Worm (Caenorhabditis elegans): ENCODE results near the gene Y54G9A.5.

Gene Y54G9A.5

DNA sequence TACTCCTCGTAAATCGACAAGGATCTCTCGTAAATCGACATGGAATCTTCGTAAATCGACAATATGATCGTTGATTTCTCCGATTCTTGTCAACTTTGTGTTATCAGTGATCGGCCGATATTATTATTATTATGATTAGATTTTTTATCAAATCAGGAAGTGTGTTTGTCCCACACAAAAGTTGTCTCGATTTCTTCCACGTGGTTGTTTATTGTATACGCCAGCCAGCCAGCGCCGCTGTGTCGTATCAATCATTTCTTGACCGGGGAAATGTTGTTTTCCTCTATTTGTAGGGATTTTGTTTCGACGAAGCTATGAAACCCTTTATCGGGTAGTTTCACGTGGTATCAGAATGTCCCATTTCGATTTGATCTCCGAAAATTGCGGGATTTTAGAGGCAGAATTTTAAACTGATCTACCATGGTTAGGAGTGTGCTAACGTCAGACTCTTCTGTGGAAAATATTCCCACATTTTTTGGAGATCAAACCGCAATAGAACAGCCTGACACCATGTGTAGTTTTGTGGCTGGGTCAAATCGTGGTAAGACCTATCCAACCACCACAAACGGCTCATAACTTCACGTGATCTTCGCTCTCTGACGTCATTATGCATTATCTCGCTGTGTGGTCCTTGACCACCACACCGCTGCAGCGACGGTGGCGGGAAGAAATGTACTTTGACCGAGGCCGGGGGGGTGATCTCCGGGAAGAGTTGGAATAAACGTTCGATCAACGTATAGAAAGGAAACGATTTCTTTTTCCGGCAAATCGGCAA lies 15.1 kb downstream of the Y54G9A.5 start:
- TF ChIP-seq nfya-1 (tag; optimal IDR thresholded peaks at IDR 0.05; ENCODE audit: insufficient read depth) (no peak), aly-2 (tag; optimal IDR thresholded peaks at IDR 0.05) (no peak), pqm-1 (tag; optimal IDR thresholded peaks at IDR 0.05) (peak; percentile 80), pha-4 (tag; optimal IDR thresholded peaks at IDR 0.05) (peak; percentile 39), unc-39 (tag; optimal IDR thresholded peaks at IDR 0.05) (no peak), ztf-11 (tag; optimal IDR thresholded peaks at IDR 0.05) (no peak), fkh-2 (tag; optimal IDR thresholded peaks at IDR 0.05) (no peak), ceh-28 (tag; optimal IDR thresholded peaks at IDR 0.05) (no peak), elt-2 (tag; optimal IDR thresholded peaks at IDR 0.05) (peak; percentile 79), hmg-11 (tag; optimal IDR thresholded peaks at IDR 0.05) (no peak), lin-15B (tag; optimal IDR thresholded peaks at IDR 0.05) (no peak), nhr-43 (tag; optimal IDR thresholded peaks at IDR 0.05; ENCODE audit: poor library complexity, severe bottlenecking) (no peak), nhr-23 (tag; optimal IDR thresholded peaks at IDR 0.05) (peak; percentile 2), jun-1 (tag; optimal IDR thresholded peaks at IDR 0.05) (no peak)

- TF ChIP-seq nhr-11 (tag; optimal IDR thresholded peaks at IDR 0.05): no peak
- TF ChIP-seq lin-39 (tag; optimal IDR thresholded peaks at IDR 0.05): peak; percentile 15
- TF ChIP-seq unc-39 (tag; optimal IDR thresholded peaks at IDR 0.05): no peak
- peak; percentile 22 for TF ChIP-seq nfya-1 (tag; optimal IDR thresholded peaks at IDR 0.05; ENCODE audit: insufficient read depth)
- TF ChIP-seq fkh-2 (tag; optimal IDR thresholded peaks at IDR 0.05): no peak
- no peak for TF ChIP-seq R02D3.7 (tag; optimal IDR thresholded peaks at IDR 0.05)
- TF ChIP-seq pha-4 (tag; optimal IDR thresholded peaks at IDR 0.05): peak; percentile 63
- TF ChIP-seq unc-62 (GFP tag; optimal IDR thresholded peaks at IDR 0.05): no peak
- no peak for TF ChIP-seq ceh-28 (tag; optimal IDR thresholded peaks at IDR 0.05)
Measured at ce11 chrII:13739423-13739822, 16.6 kb downstream of the Y54G9A.5 start.

DNA sequence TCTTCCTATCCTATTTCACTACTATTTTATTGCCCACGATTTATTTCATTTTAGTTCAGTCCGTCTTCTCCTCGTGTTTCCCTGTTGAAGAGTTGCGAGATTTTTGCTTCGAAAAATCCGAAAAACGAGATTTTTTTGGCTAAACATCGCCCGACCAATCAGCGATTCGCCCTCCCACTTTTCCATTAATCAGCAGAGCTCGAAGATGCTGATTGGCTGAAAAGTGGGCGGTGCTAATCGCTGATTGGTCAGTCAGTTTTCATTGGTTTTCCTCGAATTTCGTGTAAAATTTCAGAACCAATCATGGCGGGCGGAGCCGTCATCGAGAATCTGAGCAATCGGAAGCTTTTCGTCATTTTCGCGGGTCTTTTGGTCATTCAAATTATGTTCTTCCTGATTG lies 18.6 kb downstream of the Y54G9A.5 start, which contains the start of gene mig-14:
Gene mig-14 (plus strand): TSS at position 290 of the 400 bp plus-strand sequence.
- no peak for TF ChIP-seq nhr-25 (tag; optimal IDR thresholded peaks at IDR 0.05)
- TF ChIP-seq nfya-1 (tag; optimal IDR thresholded peaks at IDR 0.05; ENCODE audit: insufficient read depth): peak; percentile 96
- TF ChIP-seq jun-1 (tag; optimal IDR thresholded peaks at IDR 0.05): no peak

ce11 chrII:13750128-13750527 lies 27.3 kb downstream of the Y54G9A.5 start:
- no peak for TF ChIP-seq nhr-67 (tag; optimal IDR thresholded peaks at IDR 0.05)
- TF ChIP-seq ceh-82 (tag; optimal IDR thresholded peaks at IDR 0.05): no peak
- no peak for TF ChIP-seq skn-1 (tag; optimal IDR thresholded peaks at IDR 0.05)
- no peak for TF ChIP-seq eor-1 (tag; optimal IDR thresholded peaks at IDR 0.05)
- TF ChIP-seq mml-1 (tag; optimal IDR thresholded peaks at IDR 0.05): no peak
- TF ChIP-seq R02D3.7 (tag; optimal IDR thresholded peaks at IDR 0.05): no peak
- no peak for TF ChIP-seq egl-5 (tag; optimal IDR thresholded peaks at IDR 0.05)
- no peak for TF ChIP-seq mdl-1 (tag; optimal IDR thresholded peaks at IDR 0.05)
- no peak for TF ChIP-seq lin-15B (tag; optimal IDR thresholded peaks at IDR 0.05)
- no peak for TF ChIP-seq fkh-10 (GFP tag; optimal IDR thresholded peaks at IDR 0.05)
- no peak for TF ChIP-seq nhr-28 (tag; optimal IDR thresholded peaks at IDR 0.05)
- TF ChIP-seq tbx-2 (tag; optimal IDR thresholded peaks at IDR 0.05): no peak
- TF ChIP-seq nfya-1 (tag; optimal IDR thresholded peaks at IDR 0.05; ENCODE audit: insufficient read depth): no peak

DNA sequence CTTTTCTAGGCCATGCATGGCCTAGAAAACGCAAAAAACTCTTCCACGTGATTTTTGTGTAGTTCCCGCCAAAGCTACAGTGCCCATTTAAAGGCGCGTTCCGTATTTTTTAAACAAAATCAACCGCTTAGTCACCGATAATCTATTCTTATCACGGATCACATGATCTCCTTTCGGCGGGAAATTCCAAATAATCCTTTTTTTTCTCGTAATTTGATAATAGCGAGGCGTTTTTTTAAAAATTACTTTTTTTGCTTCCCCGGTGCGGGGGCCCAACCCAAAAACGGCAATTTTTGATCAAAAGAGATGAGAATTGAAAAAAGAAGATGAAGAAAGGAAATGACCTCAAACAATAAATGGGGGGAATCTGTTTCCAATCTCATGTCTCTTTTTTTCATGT lies 28.2 kb downstream of the Y54G9A.5 start:
- TF ChIP-seq ceh-16 (tag; optimal IDR thresholded peaks at IDR 0.05) (no peak), pha-4 (tag; optimal IDR thresholded peaks at IDR 0.05) (peak; percentile 45)

DNA sequence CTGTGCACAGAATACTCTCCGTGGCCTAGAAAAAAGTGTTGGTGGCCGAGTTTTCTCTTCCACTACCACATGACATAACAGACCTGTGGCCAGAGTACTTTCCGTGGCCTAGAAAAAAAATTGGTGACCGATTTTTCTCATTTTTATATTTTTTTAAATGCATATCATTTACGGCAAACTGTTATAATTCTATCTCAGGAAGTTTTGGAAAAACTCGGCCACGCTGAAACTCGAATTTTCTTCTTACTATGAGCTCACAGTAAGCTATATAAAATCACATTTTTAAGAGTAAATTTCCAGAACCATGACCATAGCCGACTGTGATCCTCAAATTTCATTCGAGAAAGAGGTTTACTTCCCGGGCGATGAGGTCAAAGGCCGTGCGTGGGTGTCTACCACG lies 29.2 kb downstream of the Y54G9A.5 start, which contains the start of gene arrd-14:
Gene arrd-14 (plus strand): TSS at position 301 of the 400 bp plus-strand sequence.
- no peak for TF ChIP-seq ztf-4 (tag; optimal IDR thresholded peaks at IDR 0.05)
- no peak for TF ChIP-seq elt-1 (tag; optimal IDR thresholded peaks at IDR 0.05)
- TF ChIP-seq hmg-11 (tag; optimal IDR thresholded peaks at IDR 0.05): no peak

All from whole organism, L3 larva.